Worm (Caenorhabditis elegans) whole organism, L1 larva: ENCODE results near the gene asp-5.

Source experiments
- ceh-88 ChIP-seq: fragments of 200-800 bp; sonication (Bioruptor generic); IDR thresholded peaks from 2 replicates; pipeline ENCODE4 v1.3.6; 2022; ENCODE audit warnings: missing genetic modification characterization, missing compliant biosample characterization
- ces-1 ChIP-seq: fragments of 150-350 bp; optimal IDR thresholded peaks from 2 replicates; lab custom pipeline; 2014; ENCODE audit warnings: missing biosample characterization, missing genetic modification reagents, missing genetic modification characterization
- efl-1 ChIP-seq, 4 experiments: fragments of 150-350 bp; optimal IDR thresholded peaks in 3 of 4; peaks in 1 of 4; 1 replicate in 1 of 4; 2 replicates in 3 of 4; lab custom pipeline; 2014; ENCODE audit warnings: missing biosample characterization in 2 of 4, missing genetic modification characterization in 2 of 4, missing genetic modification reagents in 2 of 4
- elt-2 ChIP-seq: sonication (generic microtip); optimal IDR thresholded peaks from 2 replicates; lab custom pipeline; 2016; ENCODE audit warnings: missing genetic modification characterization, mild to moderate bottlenecking, inconsistent platforms, missing compliant biosample characterization, missing genetic modification reagents
- fkh-8 ChIP-seq: sonication (generic microtip); optimal IDR thresholded peaks from 2 replicates; lab custom pipeline; 2016; ENCODE audit warnings: mild to moderate bottlenecking, missing genetic modification characterization, missing compliant biosample characterization
- lin-14 ChIP-seq: fragments of 200-800 bp; sonication (Bioruptor generic); optimal IDR thresholded peaks from 2 replicates; lab custom pipeline; 2018; ENCODE audit warnings: mild to moderate bottlenecking, missing genetic modification characterization, moderate library complexity, missing compliant biosample characterization
- lin-39 ChIP-seq: fragments of 150-350 bp; optimal IDR thresholded peaks from 2 replicates; lab custom pipeline; 2014; ENCODE audit warnings: missing biosample characterization, missing genetic modification reagents, missing genetic modification characterization
- lir-3 ChIP-seq: sonication (generic microtip); optimal IDR thresholded peaks from 2 replicates; lab custom pipeline; 2016; ENCODE audit warnings: mild to moderate bottlenecking, missing genetic modification characterization, moderate library complexity, missing compliant biosample characterization; ENCODE audit not compliant: poor library complexity
- mab-9 ChIP-seq: fragments of 200-800 bp; sonication (Bioruptor generic); IDR thresholded peaks from 2 replicates; pipeline ENCODE4 v1.3.6; 2022; ENCODE audit warnings: missing genetic modification reagents, missing genetic modification characterization, missing compliant biosample characterization
- mdl-1 ChIP-seq, 2 experiments: fragments of 150-350 bp; optimal IDR thresholded peaks; 2 replicates each; lab custom pipeline; 2014 to 2017; ENCODE audit warnings: missing biosample characterization in 2 of 2, missing genetic modification characterization in 2 of 2, inconsistent platforms in 1 of 2
- nhr-20 ChIP-seq: sonication (generic microtip); optimal IDR thresholded peaks from 2 replicates; lab custom pipeline; 2016; ENCODE audit warnings: mild to moderate bottlenecking, missing genetic modification characterization, missing compliant biosample characterization
- nhr-28 ChIP-seq: fragments of 150-350 bp; optimal IDR thresholded peaks from 2 replicates; lab custom pipeline; 2014; ENCODE audit warnings: missing biosample characterization, missing genetic modification characterization
- nhr-85 ChIP-seq: sonication (generic microtip); peaks from one replicate; lab custom pipeline; 2016; ENCODE audit warnings: missing genetic modification characterization, inconsistent platforms, missing compliant biosample characterization
- sox-4 ChIP-seq: sonication (generic microtip); optimal IDR thresholded peaks from 2 replicates; lab custom pipeline; 2016; ENCODE audit warnings: missing genetic modification characterization, missing compliant biosample characterization
- unc-86 ChIP-seq: sonication (generic microtip); optimal IDR thresholded peaks from 2 replicates; lab custom pipeline; 2016; ENCODE audit warnings: missing genetic modification characterization, missing compliant biosample characterization
- zag-1 ChIP-seq: fragments of 150-350 bp; optimal IDR thresholded peaks from 2 replicates; lab custom pipeline; 2014; ENCODE audit warnings: missing biosample characterization, missing genetic modification characterization
- zip-4 ChIP-seq: fragments of 200-800 bp; sonication (Bioruptor generic); optimal IDR thresholded peaks from 2 replicates; lab custom pipeline; 2018; ENCODE audit warnings: mild to moderate bottlenecking, missing genetic modification characterization, moderate library complexity, missing compliant biosample characterization
- ztf-11 ChIP-seq, 2 experiments: sonication (generic microtip); optimal IDR thresholded peaks; 2 replicates each; lab custom pipeline; 2016 to 2017; ENCODE audit warnings: missing genetic modification characterization in 2 of 2, missing biosample characterization in 1 of 2, missing compliant biosample characterization in 1 of 2

The asp-5 gene

ce11 chrV:8307681-8308080 is 35.5 kb downstream of the asp-5 start, which contains the start of gene clec-218:
Gene clec-218 (plus strand): TSS chrV:8307942.
- TF ChIP-seq fkh-8 (no peak), elt-2 (tag; lab: Kevin White, UChicago) (peak; percentile 78), zip-4 (no peak), ztf-11 (tag; optimal IDR thresholded peaks at IDR 0.05; lab: Kevin White, UChicago) (no peak), lin-14 (GFP tag; lab: Kevin White, UChicago) (no peak)

- TF ChIP-seq ztf-11 (tag; optimal IDR thresholded peaks at IDR 0.05; lab: Kevin White, UChicago) = no peak
- no peak for TF ChIP-seq nhr-20 (tag; lab: Kevin White, UChicago)
- no peak for TF ChIP-seq unc-86 (tag; lab: Kevin White, UChicago)
- TF ChIP-seq mdl-1 (tag; optimal IDR thresholded peaks at IDR 0.05; lab: Kevin White, UChicago) = no peak
- TF ChIP-seq lin-39 = no peak
Observed at ce11 chrV:8311210-8311609, 39.0 kb downstream of the asp-5 start, which contains the start of gene W02D7.12. Gene W02D7.12 (plus strand): TSS chrV:8311510.

ce11 chrV:8318135-8318534 is 46.0 kb downstream of the asp-5 start, which contains the start of gene clec-219:
Gene clec-219 (plus strand): TSS chrV:8318435.
- TF ChIP-seq efl-1 (optimal IDR thresholded peaks at IDR 0.05; lab: Kevin White, UChicago) = no peak
- TF ChIP-seq efl-1 (GFP tag; optimal IDR thresholded peaks at IDR 0.05 in 1 of 2; lab: Kevin White, UChicago) = peak in 1 of 2 experiments; percentile 32
- no peak for TF ChIP-seq nhr-28 (tag; lab: Kevin White, UChicago)
- TF ChIP-seq zip-4 = no peak
- no peak for TF ChIP-seq zag-1 (tag; lab: Kevin White, UChicago)
- TF ChIP-seq ces-1 (GFP tag; lab: Kevin White, UChicago) = no peak

- TF ChIP-seq sox-4 (tag; lab: Kevin White, UChicago) (no peak), lir-3 (no peak), nhr-85 (tag; lab: Kevin White, UChicago) (no peak), ceh-88 (GFP tag; lab: Robert Waterston, UW) (no peak), mab-9 (GFP tag; lab: Robert Waterston, UW) (no peak)
Observed at ce11 chrV:8323545-8323944, 51.4 kb downstream of the asp-5 start.
